Fruit fly (Drosophila melanogaster) whole organism, prepupa: ENCODE data around the gene RpS20.

Experiments
- Hr39 ChIP-seq: fragments of 200-800 bp; sonication (Bioruptor generic); optimal IDR thresholded peaks from 2 replicates; lab custom pipeline; 2016; ENCODE audit warnings: missing biosample characterization, missing genetic modification characterization
- Sox102F ChIP-seq: fragments of 200-800 bp; sonication (Bioruptor generic); optimal IDR thresholded peaks from 2 replicates; lab custom pipeline; 2016; ENCODE audit warnings: missing biosample characterization, mild to moderate bottlenecking, missing genetic modification characterization
- fd85E ChIP-seq: fragments of 200-800 bp; sonication (Bioruptor generic); optimal IDR thresholded peaks from 3 replicates; lab custom pipeline; 2016; ENCODE audit warnings: missing biosample characterization, missing genetic modification characterization

DNA sequence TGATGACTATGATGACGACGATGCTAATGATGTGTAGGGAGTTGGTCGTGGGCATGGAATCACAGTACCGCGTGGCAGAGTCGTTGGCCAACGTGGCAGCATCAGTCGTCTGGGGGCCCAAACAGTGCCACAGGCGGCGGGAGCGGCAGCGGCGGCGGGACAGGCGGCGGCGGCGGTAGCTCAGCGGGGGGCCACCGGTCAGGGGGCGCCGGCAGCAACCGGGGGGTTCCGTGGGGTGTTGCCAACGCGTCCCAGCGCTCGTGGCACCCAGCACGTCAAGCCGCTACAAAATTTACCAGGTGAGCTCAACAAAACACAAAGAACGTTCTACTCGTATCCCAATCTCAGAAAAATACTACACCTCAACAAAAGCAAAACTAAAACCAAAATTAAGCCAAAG is 19.7 kb upstream of the RpS20 start:
- TF ChIP-seq fd85E (GFP tag; lab: Kevin White, UChicago) (no peak), Hr39 (no peak), Sox102F (GFP tag; lab: Kevin White, UChicago) (no peak)
